Worm (Caenorhabditis elegans): Measurements from ENCODE around the gene gst-27.

gst-27 gene

DNA sequence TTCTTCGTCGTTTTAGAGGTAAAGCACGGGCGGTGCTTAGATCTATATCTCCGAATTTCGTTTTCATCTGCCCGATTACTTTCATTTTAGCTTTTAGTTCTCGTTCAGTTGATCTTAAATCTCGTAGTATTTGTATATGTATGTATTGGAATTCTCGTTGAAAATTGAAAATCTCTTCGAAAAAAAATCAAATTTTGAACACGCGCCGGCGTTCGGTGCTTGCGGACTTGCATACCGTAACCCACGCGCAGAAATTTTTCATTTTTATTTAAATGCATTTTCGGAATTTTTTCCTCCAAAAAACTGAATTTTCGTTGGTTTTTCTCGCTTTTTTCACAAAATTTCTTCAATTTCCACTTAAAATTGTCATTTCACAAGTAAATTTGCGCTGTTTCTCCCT lies 42.6 kb upstream of the gst-27 start:
- TF ChIP-seq blmp-1 (tag; optimal IDR thresholded peaks at IDR 0.05) (no peak), xbp-1 (tag; optimal IDR thresholded peaks at IDR 0.05) (no peak), fkh-10 (GFP tag; optimal IDR thresholded peaks at IDR 0.05) (no peak), snu-23 (GFP tag; optimal IDR thresholded peaks at IDR 0.05) (no peak), dpl-1 (GFP tag; optimal IDR thresholded peaks at IDR 0.05) (peak; percentile 66 to 81 (median 71)), pag-3 (tag; optimal IDR thresholded peaks at IDR 0.05; ENCODE audit: borderline replicate concordance, insufficient read depth) (no peak), aly-2 (tag; optimal IDR thresholded peaks at IDR 0.05) (no peak), efl-1 (optimal IDR thresholded peaks at IDR 0.05) (peak; percentile 79 to 81), efl-1 (GFP tag; optimal IDR thresholded peaks at IDR 0.05 in 1 of 2) (peak; percentile 84 to 98), nhr-47 (tag; optimal IDR thresholded peaks at IDR 0.05) (no peak), F16B12.6 (tag; optimal IDR thresholded peaks at IDR 0.05) (peak; percentile 73), lsy-2 (tag; optimal IDR thresholded peaks at IDR 0.05) (peak; percentile 84 to 93), ces-1 (GFP tag; optimal IDR thresholded peaks at IDR 0.05) (no peak), lin-35 (GFP tag; optimal IDR thresholded peaks at IDR 0.05) (peak; percentile 70 to 77), nhr-20 (tag; optimal IDR thresholded peaks at IDR 0.05) (peak; percentile 0)

DNA sequence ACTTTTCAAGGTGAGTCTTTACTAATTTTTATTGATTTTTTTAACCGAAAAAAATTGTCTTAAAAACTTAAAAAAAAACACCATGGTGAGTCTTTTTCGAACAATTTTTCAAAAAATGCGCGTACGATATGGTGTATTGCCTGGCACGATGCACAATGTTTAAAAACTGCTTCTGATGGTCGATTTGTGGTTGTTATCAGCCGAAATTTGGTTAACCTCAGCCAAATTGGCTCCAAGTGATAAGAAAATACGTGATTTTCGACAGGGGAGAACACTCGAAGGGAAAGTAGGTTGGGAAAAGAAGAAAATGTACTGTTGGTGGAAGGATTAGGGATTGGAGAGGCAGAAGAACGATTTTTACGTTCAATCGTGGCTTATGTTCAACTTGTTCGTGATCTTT lies 42.0 kb upstream of the gst-27 start:
- no peak for TF ChIP-seq lin-14 (GFP tag; optimal IDR thresholded peaks at IDR 0.05)
- TF ChIP-seq lin-13 (GFP tag; optimal IDR thresholded peaks at IDR 0.05): no peak
- TF ChIP-seq aha-1 (tag; optimal IDR thresholded peaks at IDR 0.05): no peak
- TF ChIP-seq elt-3 (tag; optimal IDR thresholded peaks at IDR 0.05): no peak
- TF ChIP-seq dsc-1 (tag; optimal IDR thresholded peaks at IDR 0.05): no peak
- peak; percentile 37 for TF ChIP-seq elt-2 (tag; optimal IDR thresholded peaks at IDR 0.05)
- no peak for TF ChIP-seq nhr-85 (tag)
- TF ChIP-seq blmp-1 (tag; optimal IDR thresholded peaks at IDR 0.05): peak; percentile 5
- no peak for TF ChIP-seq ceh-90 (tag; optimal IDR thresholded peaks at IDR 0.05)
- TF ChIP-seq tlp-1 (tag; optimal IDR thresholded peaks at IDR 0.05): no peak
- TF ChIP-seq lin-15B (tag; optimal IDR thresholded peaks at IDR 0.05): no peak
- TF ChIP-seq zip-4 (GFP tag; optimal IDR thresholded peaks at IDR 0.05): no peak
- no peak for TF ChIP-seq snpc-4 (tag; optimal IDR thresholded peaks at IDR 0.05)

DNA sequence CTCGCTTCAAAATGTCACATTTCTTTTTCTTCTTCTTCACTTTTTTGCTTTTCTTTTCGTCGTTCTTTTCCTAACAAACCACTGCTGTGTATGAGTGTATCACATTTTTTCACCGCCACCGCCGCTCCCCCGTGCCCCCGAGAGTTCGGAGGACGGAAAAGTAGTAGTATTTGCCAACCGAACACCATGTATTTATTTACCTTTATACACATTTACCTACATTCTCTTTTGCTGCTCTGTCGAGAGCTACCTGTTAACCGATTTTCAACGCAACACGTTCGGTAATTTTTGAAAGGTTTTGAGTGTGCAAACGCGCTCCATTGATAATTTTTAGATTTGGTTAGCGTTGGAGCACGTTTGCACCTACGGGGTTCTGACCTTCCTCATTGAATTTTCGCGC lies 40.7 kb upstream of the gst-27 start:
- TF ChIP-seq mef-2 (tag; optimal IDR thresholded peaks at IDR 0.05) (no peak), nhr-19 (GFP tag; conservative IDR thresholded peaks at IDR 0.05) (0 out of 2 replicates have a peak, but pooled peaks have one; percentile 4), hlh-17 (GFP tag; optimal IDR thresholded peaks at IDR 0.05; ENCODE audit: borderline replicate concordance) (no peak), ama-1 (optimal IDR thresholded peaks at IDR 0.05) (no peak), zip-4 (GFP tag; optimal IDR thresholded peaks at IDR 0.05) (no peak), nhr-12 (tag; optimal IDR thresholded peaks at IDR 0.05) (no peak), lin-14 (GFP tag; optimal IDR thresholded peaks at IDR 0.05) (peak; percentile 17), xbp-1 (tag; optimal IDR thresholded peaks at IDR 0.05) (no peak), efl-1 (optimal IDR thresholded peaks at IDR 0.05) (no peak), efl-1 (GFP tag; optimal IDR thresholded peaks at IDR 0.05 in 1 of 2) (peak in 1 of 2 experiments; percentile 87), zag-1 (tag; optimal IDR thresholded peaks at IDR 0.05) (no peak), nhr-77 (tag; optimal IDR thresholded peaks at IDR 0.05) (peak; percentile 60), isw-1 (GFP tag; IDR thresholded peaks at IDR 0.05) (no peak)

DNA sequence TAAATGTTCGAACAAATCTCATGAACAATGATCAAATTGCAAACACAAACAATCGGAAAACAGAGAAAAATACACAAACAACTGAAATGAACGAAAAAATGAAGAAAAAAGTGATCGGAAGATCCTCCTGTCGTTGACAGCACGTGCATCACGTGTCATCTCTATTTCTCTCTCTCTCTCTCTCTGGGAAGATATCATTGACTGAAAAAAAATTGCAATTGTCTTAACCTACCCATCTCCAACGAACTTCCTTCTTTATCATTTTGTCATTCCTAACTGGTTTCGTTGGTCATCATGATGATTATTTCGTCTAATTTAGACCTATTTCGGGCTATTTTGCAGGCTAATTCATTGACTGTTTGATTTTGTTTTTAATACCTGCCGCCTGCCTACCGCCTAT lies 39.8 kb upstream of the gst-27 start:
- TF ChIP-seq nhr-77 (tag; optimal IDR thresholded peaks at IDR 0.05) (no peak), mdl-1 (tag; optimal IDR thresholded peaks at IDR 0.05) (peak in 1 of 2 experiments; percentile 83), vab-15 (tag; optimal IDR thresholded peaks at IDR 0.05) (peak; percentile 62), lsy-2 (tag; optimal IDR thresholded peaks at IDR 0.05) (peak; percentile 44 to 60), ama-1 (optimal IDR thresholded peaks at IDR 0.05) (no peak), irx-1 (tag; optimal IDR thresholded peaks at IDR 0.05) (no peak), nhr-47 (tag; optimal IDR thresholded peaks at IDR 0.05) (peak; percentile 38), ceh-63 (GFP tag; optimal IDR thresholded peaks at IDR 0.05) (no peak), ces-1 (GFP tag; optimal IDR thresholded peaks at IDR 0.05) (no peak), mef-2 (tag; optimal IDR thresholded peaks at IDR 0.05) (no peak), elt-3 (tag; optimal IDR thresholded peaks at IDR 0.05) (peak in 3 of 6 experiments; percentile 57 to 81 (median 80)), unc-130 (tag; optimal IDR thresholded peaks at IDR 0.05) (peak; percentile 18), pqm-1 (tag; optimal IDR thresholded peaks at IDR 0.05) (no peak), nhr-19 (GFP tag; conservative IDR thresholded peaks at IDR 0.05) (peak; percentile 56), mab-9 (GFP tag; IDR thresholded peaks at IDR 0.05) (no peak), pag-3 (tag; optimal IDR thresholded peaks at IDR 0.05; ENCODE audit: borderline replicate concordance, insufficient read depth) (no peak), ztf-4 (tag; optimal IDR thresholded peaks at IDR 0.05) (no peak), grh-1 (GFP tag; IDR thresholded peaks at IDR 0.05) (peak; percentile 74), egl-27 (tag; optimal IDR thresholded peaks at IDR 0.05) (no peak), fos-1 (tag; optimal IDR thresholded peaks at IDR 0.05) (no peak), tbx-2 (tag; optimal IDR thresholded peaks at IDR 0.05) (peak; percentile 76), nhr-84 (tag; optimal IDR thresholded peaks at IDR 0.05) (no peak), nhr-85 (tag) (peak; percentile 93)
